Worm (Caenorhabditis elegans): ENCODE results near the gene F13D12.8.

The F13D12.8 gene

DNA sequence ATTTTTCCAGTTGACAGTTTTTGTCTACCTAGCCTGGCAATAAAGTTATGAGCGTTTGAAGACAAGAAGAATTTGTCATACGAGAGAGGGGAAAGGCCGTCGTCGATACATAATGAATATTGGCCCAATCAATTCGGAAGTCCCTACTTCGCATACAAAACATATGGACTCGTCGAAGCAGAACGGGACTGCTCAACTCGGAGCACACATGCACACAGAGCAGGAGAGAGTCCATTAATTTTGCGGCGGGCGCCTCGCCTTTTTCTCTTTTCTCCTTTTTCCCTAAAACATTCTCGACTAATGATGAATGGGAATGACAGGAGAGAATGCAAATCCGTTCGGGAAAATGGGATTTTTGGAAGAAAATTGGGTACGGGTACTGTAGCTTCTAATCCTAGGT lies at the start of gene F13D12.8:
Gene F13D12.8, minus strand, starts transcription at position 82 of the 400 bp plus-strand sequence.
- TF ChIP-seq fkh-10 (GFP tag; optimal IDR thresholded peaks at IDR 0.05) (no peak), daf-12 (tag; optimal IDR thresholded peaks at IDR 0.05) (no peak), madf-5 (GFP tag; IDR thresholded peaks at IDR 0.05) (no peak), unc-39 (tag; optimal IDR thresholded peaks at IDR 0.05) (no peak), hmg-1.1 (GFP tag; IDR thresholded peaks at IDR 0.05) (0 out of 2 replicates have a peak, but pooled peaks have one; percentile 19)

ce11 chrII:11777893-11778480 lies 45.6 kb upstream of the F13D12.8 start, which contains the start of the genes patr-1 and dna-2:
TSS of gene patr-1 (minus strand) at chrII:11777943.
TSS of gene dna-2 (plus strand) at chrII:11778430.
- TF ChIP-seq cey-2 (tag; optimal IDR thresholded peaks at IDR 0.05; ENCODE audit: borderline replicate concordance, insufficient read depth), result no peak
- TF ChIP-seq lsy-2 (tag; optimal IDR thresholded peaks at IDR 0.05), result peak in 1 of 2 experiments; percentile 86
- no peak for TF ChIP-seq ceh-20 (GFP tag; IDR thresholded peaks at IDR 0.05)
- no peak for TF ChIP-seq tag-97 (GFP tag; IDR thresholded peaks at IDR 0.05)
- TF ChIP-seq nhr-41 (GFP tag; IDR thresholded peaks at IDR 0.05), result no peak
- no peak for TF ChIP-seq nhr-10 (tag; optimal IDR thresholded peaks at IDR 0.05)
- TF ChIP-seq F49E8.2 (tag; optimal IDR thresholded peaks at IDR 0.05; ENCODE audit: borderline replicate concordance), result no peak
- no peak for TF ChIP-seq nhr-25 (tag; optimal IDR thresholded peaks at IDR 0.05; ENCODE audit: borderline replicate concordance, insufficient read depth)
- TF ChIP-seq vab-7 (GFP tag; IDR thresholded peaks at IDR 0.05), result no peak
- TF ChIP-seq zip-11 (GFP tag; IDR thresholded peaks at IDR 0.05), result no peak
- TF ChIP-seq R02D3.7 (tag; optimal IDR thresholded peaks at IDR 0.05), result no peak
- TF ChIP-seq ama-1 (optimal IDR thresholded peaks at IDR 0.05), result peak; percentile 67
- TF ChIP-seq ZK546.5 (tag; optimal IDR thresholded peaks at IDR 0.05), result no peak
- TF ChIP-seq T26A8.4 (GFP tag; IDR thresholded peaks at IDR 0.05), result no peak
- no peak for TF ChIP-seq skn-1 (tag; optimal IDR thresholded peaks at IDR 0.05)
- TF ChIP-seq pqm-1 (tag; optimal IDR thresholded peaks at IDR 0.05), result no peak
- TF ChIP-seq ceh-62 (tag; optimal IDR thresholded peaks at IDR 0.05), result no peak
- no peak for TF ChIP-seq fos-1 (tag; optimal IDR thresholded peaks at IDR 0.05)
- no peak for TF ChIP-seq tra-1 (GFP tag; IDR thresholded peaks at IDR 0.05)
- 0 out of 2 replicates have a peak, but pooled peaks have one; percentile 59 for TF ChIP-seq ceh-44 (GFP tag; IDR thresholded peaks at IDR 0.05)
- no peak for TF ChIP-seq ceh-28 (tag; optimal IDR thresholded peaks at IDR 0.05)
- TF ChIP-seq duxl-1 (tag; optimal IDR thresholded peaks at IDR 0.05; ENCODE audit: poor library complexity), result no peak
- 0 out of 2 replicates have a peak, but pooled peaks have one; percentile 30 for TF ChIP-seq zfp-3 (GFP tag; conservative IDR thresholded peaks at IDR 0.05)
- peak; percentile 98 for TF ChIP-seq aha-1 (tag)
- TF ChIP-seq mep-1 (tag; optimal IDR thresholded peaks at IDR 0.05), result peak; percentile 55
- TF ChIP-seq gei-8 (GFP tag; optimal IDR thresholded peaks at IDR 0.05), result no peak
- no peak for TF ChIP-seq saeg-2 (GFP tag; IDR thresholded peaks at IDR 0.05)
- no peak for TF ChIP-seq rbr-2 (tag; optimal IDR thresholded peaks at IDR 0.05)
- no peak for TF ChIP-seq nhr-102 (tag; optimal IDR thresholded peaks at IDR 0.05)
- TF ChIP-seq nhr-76 (tag; optimal IDR thresholded peaks at IDR 0.05), result no peak
- TF ChIP-seq ztf-7 (tag; optimal IDR thresholded peaks at IDR 0.05), result no peak
- no peak for TF ChIP-seq ctbp-1 (GFP tag; IDR thresholded peaks at IDR 0.05)
- no peak for TF ChIP-seq pha-4 (GFP tag; IDR thresholded peaks at IDR 0.05)
- TF ChIP-seq pha-4 (tag; optimal IDR thresholded peaks at IDR 0.05), result no peak
- no peak for TF ChIP-seq mdt-29 (GFP tag; IDR thresholded peaks at IDR 0.05)
- no peak for TF ChIP-seq ZK337.2 (GFP tag; IDR thresholded peaks at IDR 0.05)
- TF ChIP-seq daf-16 (GFP tag; optimal IDR thresholded peaks at IDR 0.05), result no peak
- TF ChIP-seq daf-16 (tag; optimal IDR thresholded peaks at IDR 0.05), result no peak
- no peak for TF ChIP-seq daf-8 (GFP tag; IDR thresholded peaks at IDR 0.05)
- peak; percentile 23 to 65 for TF ChIP-seq mdl-1 (tag; optimal IDR thresholded peaks at IDR 0.05)
- TF ChIP-seq madf-5 (GFP tag; IDR thresholded peaks at IDR 0.05), result no peak
- TF ChIP-seq dmd-6 (GFP tag; IDR thresholded peaks at IDR 0.05), result no peak
- TF ChIP-seq egl-43 (GFP tag; IDR thresholded peaks at IDR 0.05), result no peak
- TF ChIP-seq nhr-6 (tag; optimal IDR thresholded peaks at IDR 0.05), result peak; percentile 70
- TF ChIP-seq lin-15B (tag; optimal IDR thresholded peaks at IDR 0.05), result no peak
- TF ChIP-seq dpl-1 (GFP tag; optimal IDR thresholded peaks at IDR 0.05), result peak; percentile 85

Data from whole organism, L4 larva.